Worm (Caenorhabditis elegans) whole organism, L1 larva: Measurements from ENCODE around the gene nphp-4.

Experiments used
- C16A3.4 ChIP-seq: fragments of 150-350 bp; optimal IDR thresholded peaks from 2 replicates; lab custom pipeline; 2014; ENCODE audit warnings: missing biosample characterization, missing genetic modification characterization
- C34B4.2 ChIP-seq: sonication (generic microtip); optimal IDR thresholded peaks from 2 replicates; lab custom pipeline; 2017; ENCODE audit warnings: mild to moderate bottlenecking, missing genetic modification characterization, missing compliant biosample characterization
- F16B12.6 ChIP-seq: fragments of 150-350 bp; optimal IDR thresholded peaks from 2 replicates; lab custom pipeline; 2014; ENCODE audit warnings: missing biosample characterization, missing genetic modification characterization
- alr-1 ChIP-seq: fragments of 200-800 bp; sonication (Bioruptor generic); optimal IDR thresholded peaks from 2 replicates; lab custom pipeline; 2018; ENCODE audit warnings: borderline replicate concordance, mild to moderate bottlenecking, missing genetic modification characterization, missing compliant biosample characterization
- blmp-1 ChIP-seq: fragments of 150-350 bp; optimal IDR thresholded peaks from 2 replicates; lab custom pipeline; 2014; ENCODE audit warnings: missing biosample characterization, missing genetic modification characterization
- ceh-88 ChIP-seq: fragments of 200-800 bp; sonication (Bioruptor generic); IDR thresholded peaks from 2 replicates; pipeline ENCODE4 v1.3.6; 2022; ENCODE audit warnings: missing genetic modification characterization, missing compliant biosample characterization
- dpl-1 ChIP-seq, 3 experiments: fragments of 150-350 bp in 2 of 3; sonication (generic microtip) in 1 of 3; optimal IDR thresholded peaks; 2 replicates each; lab custom pipeline; 2014 to 2017; ENCODE audit warnings: missing biosample characterization in 3 of 3, missing genetic modification characterization in 3 of 3, missing genetic modification reagents in 3 of 3
- efl-1 ChIP-seq, 4 experiments: fragments of 150-350 bp; optimal IDR thresholded peaks in 3 of 4; peaks in 1 of 4; 1 replicate in 1 of 4; 2 replicates in 3 of 4; lab custom pipeline; 2014; ENCODE audit warnings: missing biosample characterization in 2 of 4, missing genetic modification characterization in 2 of 4, missing genetic modification reagents in 2 of 4
- efl-3 ChIP-seq: fragments of 200-800 bp; sonication (Bioruptor generic); optimal IDR thresholded peaks from 2 replicates; lab custom pipeline; 2018; ENCODE audit warnings: mild to moderate bottlenecking, missing genetic modification characterization, missing compliant biosample characterization
- elt-2 ChIP-seq: sonication (generic microtip); optimal IDR thresholded peaks from 2 replicates; lab custom pipeline; 2016; ENCODE audit warnings: missing genetic modification characterization, mild to moderate bottlenecking, inconsistent platforms, missing compliant biosample characterization, missing genetic modification reagents
- elt-3 ChIP-seq, 6 experiments: fragments of 150-350 bp in 1 of 6; sonication (generic microtip); optimal IDR thresholded peaks; 2 replicates each; lab custom pipeline; 2017 to 2018; ENCODE audit warnings: missing biosample characterization in 6 of 6, missing genetic modification characterization in 6 of 6, inconsistent platforms in 1 of 6
- fkh-10 ChIP-seq: sonication (generic microtip); optimal IDR thresholded peaks from 2 replicates; lab custom pipeline; 2017; ENCODE audit warnings: missing biosample characterization, missing genetic modification reagents, missing genetic modification characterization
- fkh-8 ChIP-seq: sonication (generic microtip); optimal IDR thresholded peaks from 2 replicates; lab custom pipeline; 2016; ENCODE audit warnings: mild to moderate bottlenecking, missing genetic modification characterization, missing compliant biosample characterization
- hpl-2 ChIP-seq: fragments of 150-350 bp; optimal IDR thresholded peaks from 2 replicates; lab custom pipeline; 2014; ENCODE audit warnings: missing biosample characterization, missing genetic modification reagents, missing genetic modification characterization
- irx-1 ChIP-seq: sonication (generic microtip); optimal IDR thresholded peaks from 2 replicates; lab custom pipeline; 2016; ENCODE audit warnings: missing genetic modification characterization, missing compliant biosample characterization
- isw-1 ChIP-seq: fragments of 200-800 bp; sonication (Bioruptor generic); IDR thresholded peaks from 2 replicates; pipeline ENCODE4 v1.3.6; 2022; ENCODE audit warnings: missing genetic modification characterization, missing compliant biosample characterization
- lin-13 ChIP-seq: fragments of 150-350 bp; optimal IDR thresholded peaks from 2 replicates; lab custom pipeline; 2014; ENCODE audit warnings: missing biosample characterization, missing genetic modification reagents, missing genetic modification characterization
- lin-35 ChIP-seq, 2 experiments: fragments of 150-350 bp; optimal IDR thresholded peaks; 2 replicates each; lab custom pipeline; 2014; ENCODE audit warnings: missing biosample characterization in 2 of 2, missing genetic modification characterization in 2 of 2, missing genetic modification reagents in 2 of 2
- lsy-2 ChIP-seq, 2 experiments: fragments of 150-350 bp; optimal IDR thresholded peaks; 2 replicates each; lab custom pipeline; 2014; ENCODE audit warnings: missing biosample characterization in 2 of 2, missing genetic modification characterization in 2 of 2
- nhr-11 ChIP-seq: fragments of 150-350 bp; optimal IDR thresholded peaks from 2 replicates; lab custom pipeline; 2014; ENCODE audit warnings: missing biosample characterization, missing genetic modification characterization
- nhr-12 ChIP-seq: sonication (generic microtip); optimal IDR thresholded peaks from 2 replicates; lab custom pipeline; 2017; ENCODE audit warnings: missing biosample characterization, missing genetic modification characterization
- nhr-19 ChIP-seq: fragments of 200-800 bp; sonication (Bioruptor generic); conservative IDR thresholded peaks from 2 replicates; pipeline ENCODE4 v1.3.6; 2022; ENCODE audit warnings: missing genetic modification characterization, missing compliant biosample characterization
- nhr-237 ChIP-seq: fragments of 150-350 bp; optimal IDR thresholded peaks from 2 replicates; lab custom pipeline; 2014; ENCODE audit warnings: missing biosample characterization, missing genetic modification characterization
- nhr-47 ChIP-seq: sonication (generic microtip); optimal IDR thresholded peaks from 2 replicates; lab custom pipeline; 2016; ENCODE audit warnings: mild to moderate bottlenecking, missing genetic modification characterization, moderate library complexity, missing compliant biosample characterization
- nhr-84 ChIP-seq: sonication (generic microtip); optimal IDR thresholded peaks from 2 replicates; lab custom pipeline; 2017; ENCODE audit warnings: missing biosample characterization, missing genetic modification characterization
- nhr-85 ChIP-seq: sonication (generic microtip); peaks from one replicate; lab custom pipeline; 2016; ENCODE audit warnings: missing genetic modification characterization, inconsistent platforms, missing compliant biosample characterization
- pag-3 ChIP-seq: sonication (generic microtip); optimal IDR thresholded peaks from 2 replicates; lab custom pipeline; 2017; ENCODE audit warnings: missing genetic modification characterization, mild to moderate bottlenecking, missing compliant biosample characterization, antibody characterized with exemption, borderline replicate concordance; ENCODE audit not compliant: insufficient read depth
- sox-4 ChIP-seq: sonication (generic microtip); optimal IDR thresholded peaks from 2 replicates; lab custom pipeline; 2016; ENCODE audit warnings: missing genetic modification characterization, missing compliant biosample characterization
- swsn-7 ChIP-seq: sonication (generic microtip); optimal IDR thresholded peaks from 2 replicates; lab custom pipeline; 2016; ENCODE audit warnings: missing genetic modification characterization, missing compliant biosample characterization
- unc-130 ChIP-seq: fragments of 150-350 bp; optimal IDR thresholded peaks from 2 replicates; lab custom pipeline; 2017; ENCODE audit warnings: missing biosample characterization, missing genetic modification characterization, inconsistent platforms
- unc-86 ChIP-seq: sonication (generic microtip); optimal IDR thresholded peaks from 2 replicates; lab custom pipeline; 2016; ENCODE audit warnings: missing genetic modification characterization, missing compliant biosample characterization
- xbp-1 ChIP-seq: sonication (generic microtip); optimal IDR thresholded peaks from 2 replicates; lab custom pipeline; 2016; ENCODE audit warnings: missing genetic modification characterization, missing compliant biosample characterization
- zag-1 ChIP-seq: fragments of 150-350 bp; optimal IDR thresholded peaks from 2 replicates; lab custom pipeline; 2014; ENCODE audit warnings: missing biosample characterization, missing genetic modification characterization

The nphp-4 gene

DNA sequence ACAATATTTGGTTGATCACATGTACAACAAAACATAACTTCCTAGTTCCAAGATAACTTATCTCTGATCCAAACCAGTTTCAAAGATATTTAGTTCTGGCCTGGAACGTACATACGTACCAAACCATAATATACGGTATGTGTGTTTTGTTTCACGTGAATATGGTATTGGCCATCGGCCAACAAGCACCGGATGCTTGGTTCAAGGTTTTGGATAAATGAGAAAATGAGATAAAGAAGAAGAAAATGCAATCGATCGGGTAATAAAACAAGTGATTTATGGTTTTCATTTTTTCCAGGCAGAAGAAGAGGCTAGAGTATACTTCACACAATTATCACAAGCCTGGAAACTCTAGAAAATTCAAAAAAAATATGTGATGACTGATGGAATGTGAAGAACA is 48.2 kb downstream of the nphp-4 start (continued):
- TF ChIP-seq swsn-7 (tag; lab: Kevin White, UChicago), result no peak

DNA sequence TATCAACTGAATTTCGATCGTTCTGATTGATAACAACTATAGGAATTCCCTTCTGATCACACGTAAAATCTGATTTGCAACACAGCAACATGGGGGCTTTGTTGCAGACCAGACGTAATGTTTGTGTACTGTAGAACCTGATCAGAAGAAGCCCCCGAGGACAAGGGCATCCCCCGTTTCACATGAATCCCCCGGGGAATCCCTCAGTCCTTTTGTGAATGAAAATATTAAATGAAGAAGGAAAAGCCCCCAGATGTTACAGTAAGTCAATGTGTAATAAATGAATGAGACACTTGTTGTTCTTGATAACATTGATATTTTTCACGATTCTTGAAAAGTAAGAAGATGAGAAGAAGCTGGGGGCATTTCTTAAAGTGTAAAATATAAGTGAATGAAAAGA is 49.4 kb downstream of the nphp-4 start:
- TF ChIP-seq irx-1 (no peak), hpl-2 (GFP tag; lab: Kevin White, UChicago) (no peak), blmp-1 (tag; lab: Kevin White, UChicago) (no peak), lin-35 (GFP tag; optimal IDR thresholded peaks at IDR 0.05; lab: Kevin White, UChicago) (no peak), nhr-12 (no peak), pag-3 (tag; lab: Kevin White, UChicago) (no peak), nhr-11 (tag; lab: Kevin White, UChicago) (no peak), elt-3 (tag; optimal IDR thresholded peaks at IDR 0.05; lab: Kevin White, UChicago) (no peak), C34B4.2 (tag; lab: Kevin White, UChicago) (no peak), fkh-10 (no peak)
- TF ChIP-seq, all 84 proteins: peak for 0

DNA sequence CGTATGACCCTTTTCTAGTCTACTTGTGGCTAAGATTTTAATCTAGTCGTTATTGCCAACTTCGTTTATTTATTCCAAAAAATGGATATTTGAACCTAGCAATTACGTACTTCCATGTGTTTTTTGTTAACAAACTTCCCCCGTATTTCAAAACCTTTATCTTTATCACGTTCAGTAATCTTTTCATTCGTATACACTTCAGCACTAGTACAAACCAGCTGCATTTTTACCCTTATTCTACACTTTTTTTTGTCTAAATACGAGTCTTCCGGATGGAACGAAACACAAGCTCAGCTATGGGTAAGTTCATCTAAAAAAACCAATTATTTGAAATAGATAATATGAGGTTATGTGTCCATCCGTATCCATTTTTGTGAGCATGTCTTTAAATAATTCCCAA is 54.1 kb downstream of the nphp-4 start, which contains the start of gene D2023.1:
Gene D2023.1, plus strand, starts transcription at position 77 of the 400 bp plus-strand sequence.
- TF ChIP-seq xbp-1 (tag; lab: Kevin White, UChicago) (no peak), efl-1 (optimal IDR thresholded peaks at IDR 0.05; lab: Kevin White, UChicago) (no peak), efl-1 (GFP tag; optimal IDR thresholded peaks at IDR 0.05 in 1 of 2; lab: Kevin White, UChicago) (no peak), isw-1 (no peak), fkh-8 (tag; lab: Kevin White, UChicago) (no peak), dpl-1 (GFP tag; optimal IDR thresholded peaks at IDR 0.05; lab: Kevin White, UChicago) (no peak), zag-1 (no peak), unc-86 (tag; lab: Kevin White, UChicago) (no peak), elt-2 (tag; lab: Kevin White, UChicago) (no peak), irx-1 (no peak), sox-4 (tag; lab: Kevin White, UChicago) (no peak), C16A3.4 (no peak), blmp-1 (tag; lab: Kevin White, UChicago) (no peak), F16B12.6 (no peak), unc-130 (tag; lab: Kevin White, UChicago) (no peak), lsy-2 (tag; optimal IDR thresholded peaks at IDR 0.05; lab: Kevin White, UChicago) (no peak), nhr-47 (tag; lab: Kevin White, UChicago) (no peak), efl-3 (no peak), nhr-84 (tag; lab: Kevin White, UChicago) (no peak)

DNA sequence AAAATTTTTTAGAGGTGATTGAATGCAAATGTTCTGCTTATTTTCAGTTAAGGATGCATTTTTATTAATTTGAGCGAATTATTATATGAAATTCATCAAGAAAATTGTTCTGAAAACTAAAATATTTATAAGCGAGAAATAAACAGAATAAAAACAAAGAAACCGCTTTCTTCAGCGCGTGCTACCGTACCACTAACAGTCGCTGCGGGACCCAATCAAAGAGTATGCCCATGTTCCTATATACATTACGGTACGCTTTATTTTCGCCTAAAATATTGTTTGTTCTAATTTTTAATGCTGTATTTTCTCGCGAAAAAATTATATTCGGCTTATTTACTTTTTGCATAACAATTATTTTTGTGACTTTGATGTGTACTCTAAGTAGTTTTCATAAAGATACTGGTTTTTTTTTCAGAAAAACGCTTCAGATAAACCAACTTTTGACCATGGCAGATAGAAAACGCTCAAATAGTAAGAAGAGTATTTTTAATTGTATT is 55.7 kb downstream of the nphp-4 start, which contains the start of gene F55A11.8:
Gene F55A11.8, plus strand, starts transcription at position 447 of the 497 bp plus-strand sequence.
- TF ChIP-seq hpl-2 (GFP tag; lab: Kevin White, UChicago), result no peak
- peak; percentile 23 for TF ChIP-seq nhr-85 (tag; lab: Kevin White, UChicago)
- TF ChIP-seq lin-13 (GFP tag; lab: Kevin White, UChicago), result no peak
- TF ChIP-seq ceh-88 (GFP tag; lab: Robert Waterston, UW), result no peak
- TF ChIP-seq C34B4.2 (tag; lab: Kevin White, UChicago), result no peak
- TF ChIP-seq alr-1, result no peak

DNA sequence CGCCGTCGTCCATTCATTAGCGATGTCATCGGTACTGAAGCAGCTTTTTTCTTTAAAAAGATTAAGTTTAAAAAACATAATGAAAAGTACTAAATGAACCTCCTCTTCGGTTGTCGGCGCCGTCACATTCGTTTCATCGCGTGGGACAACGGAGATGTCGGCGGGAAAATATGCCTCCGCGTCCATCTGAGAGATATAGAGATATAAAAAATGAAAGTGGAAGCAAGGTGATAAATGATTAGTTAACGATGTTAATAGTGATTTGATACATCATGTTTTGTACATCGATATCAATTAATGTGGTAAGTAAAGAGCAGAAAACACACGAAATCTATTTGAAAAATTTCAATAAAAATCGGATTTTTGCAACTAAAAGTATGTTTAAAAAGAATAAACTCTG is 56.3 kb downstream of the nphp-4 start, which contains the start of gene F55A11.7:
Gene F55A11.7, minus strand, starts transcription at position 186 of the 400 bp plus-strand sequence.
- TF ChIP-seq efl-1 (optimal IDR thresholded peaks at IDR 0.05; lab: Kevin White, UChicago) (no peak), efl-1 (GFP tag; optimal IDR thresholded peaks at IDR 0.05 in 1 of 2; lab: Kevin White, UChicago) (no peak), nhr-19 (GFP tag; lab: Robert Waterston, UW) (no peak), nhr-237 (no peak), blmp-1 (tag; lab: Kevin White, UChicago) (peak; percentile 94)
